Worm (Caenorhabditis elegans): ENCODE measurements around the gene cpg-19.
A peak's percentile ranks its signal among the peaks of the same experiment; 100 is the strongest.

The cpg-19 gene

ce11 chrX:16634708-16635107 lies 13.1 kb downstream of the cpg-19 start (continued):
- TF ChIP-seq mab-5 (tag; optimal IDR thresholded peaks at IDR 0.05) = peak; percentile 61
- TF ChIP-seq sma-9 (GFP tag; optimal IDR thresholded peaks at IDR 0.05) = peak; percentile 78
- no peak for TF ChIP-seq sma-9 (tag; optimal IDR thresholded peaks at IDR 0.05)
- peak; percentile 68 for TF ChIP-seq gmeb-1 (tag; optimal IDR thresholded peaks at IDR 0.05)
- peak; percentile 92 for TF ChIP-seq nhr-129 (tag; optimal IDR thresholded peaks at IDR 0.05)
- TF ChIP-seq Y55F3AM.14 (GFP tag; optimal IDR thresholded peaks at IDR 0.05) = peak; percentile 52
- no peak for TF ChIP-seq elt-3 (tag; optimal IDR thresholded peaks at IDR 0.05)
- peak; percentile 75 for TF ChIP-seq nhr-21 (tag; optimal IDR thresholded peaks at IDR 0.05)
- no peak for TF ChIP-seq unc-62 (GFP tag; optimal IDR thresholded peaks at IDR 0.05)
- TF ChIP-seq skn-1 (tag; optimal IDR thresholded peaks at IDR 0.05) = no peak
- no peak for TF ChIP-seq lin-39 (tag; optimal IDR thresholded peaks at IDR 0.05)
- no peak for TF ChIP-seq unc-39 (tag; optimal IDR thresholded peaks at IDR 0.05)
- no peak for TF ChIP-seq ceh-82 (tag; optimal IDR thresholded peaks at IDR 0.05)
- TF ChIP-seq mdl-1 (tag; optimal IDR thresholded peaks at IDR 0.05) = peak in 1 of 2 experiments; percentile 61
- TF ChIP-seq alr-1 (tag; optimal IDR thresholded peaks at IDR 0.05) = no peak
- peak; percentile 78 for TF ChIP-seq F13H6.1 (tag; optimal IDR thresholded peaks at IDR 0.05)
- no peak for TF ChIP-seq nhr-77 (tag; optimal IDR thresholded peaks at IDR 0.05)

ce11 chrX:16641678-16642077 lies 20.1 kb downstream of the cpg-19 start:
- TF ChIP-seq peb-1 (tag; optimal IDR thresholded peaks at IDR 0.05) (no peak), alr-1 (tag; optimal IDR thresholded peaks at IDR 0.05) (no peak), sma-3 (GFP tag; optimal IDR thresholded peaks at IDR 0.05) (no peak), ztf-4 (tag; optimal IDR thresholded peaks at IDR 0.05) (no peak), ceh-82 (tag; optimal IDR thresholded peaks at IDR 0.05) (no peak), elt-1 (tag; optimal IDR thresholded peaks at IDR 0.05) (no peak)

DNA sequence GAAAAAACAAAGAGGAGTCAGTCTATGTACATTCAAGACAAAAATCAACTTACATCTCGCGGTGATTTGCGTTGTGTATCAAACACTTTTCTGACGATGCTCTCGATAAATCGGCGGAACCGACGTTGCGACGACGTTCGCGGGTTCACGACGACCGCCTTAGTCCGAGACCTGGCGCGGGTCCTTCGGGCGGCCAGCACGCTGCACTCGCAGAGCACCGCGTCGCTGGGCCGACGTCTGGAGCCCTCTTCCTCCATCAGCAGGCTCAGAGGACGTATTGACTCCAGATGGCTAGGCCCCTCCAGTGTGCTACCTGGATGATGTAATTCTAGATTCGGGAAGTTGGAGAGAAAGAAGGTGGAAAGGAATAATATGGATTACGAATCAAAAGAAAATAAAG lies 21.6 kb downstream of the cpg-19 start:
- TF ChIP-seq nhr-23 (tag; optimal IDR thresholded peaks at IDR 0.05) = no peak
- no peak for TF ChIP-seq sma-3 (GFP tag; optimal IDR thresholded peaks at IDR 0.05)
- no peak for TF ChIP-seq lin-39 (tag; optimal IDR thresholded peaks at IDR 0.05)
- no peak for TF ChIP-seq ama-1 (optimal IDR thresholded peaks at IDR 0.05)
- TF ChIP-seq mbf-1 (tag; optimal IDR thresholded peaks at IDR 0.05) = no peak
- no peak for TF ChIP-seq unc-55 (GFP tag; optimal IDR thresholded peaks at IDR 0.05)
- no peak for TF ChIP-seq ZK546.5 (tag; optimal IDR thresholded peaks at IDR 0.05)
- TF ChIP-seq ztf-1 (GFP tag; conservative IDR thresholded peaks at IDR 0.05) = no peak
- TF ChIP-seq sma-9 (GFP tag; optimal IDR thresholded peaks at IDR 0.05) = no peak
- no peak for TF ChIP-seq sma-9 (tag; optimal IDR thresholded peaks at IDR 0.05)
- TF ChIP-seq zag-1 (tag; optimal IDR thresholded peaks at IDR 0.05) = no peak

DNA sequence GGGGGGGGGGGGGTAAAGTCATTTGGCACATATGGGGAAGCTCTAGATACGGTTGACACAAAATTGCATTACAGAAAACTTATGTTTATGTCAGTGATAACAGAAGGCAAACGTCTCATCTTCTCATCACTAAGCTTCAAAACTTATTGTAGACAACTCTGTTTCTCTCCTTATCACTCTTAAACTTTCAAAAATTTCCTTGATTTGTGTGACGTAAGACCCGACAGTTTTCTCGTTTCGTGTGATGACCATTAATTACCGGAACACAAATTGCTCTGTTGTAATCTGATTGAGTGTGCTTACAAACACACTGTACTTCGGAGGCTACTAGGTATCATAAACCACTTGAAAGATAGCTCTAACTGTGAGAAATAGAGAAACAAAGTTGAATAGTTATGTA lies 23.3 kb downstream of the cpg-19 start:
- TF ChIP-seq unc-55 (GFP tag; optimal IDR thresholded peaks at IDR 0.05) (no peak), nhr-129 (tag; optimal IDR thresholded peaks at IDR 0.05) (no peak), ama-1 (optimal IDR thresholded peaks at IDR 0.05) (no peak), gmeb-1 (tag; optimal IDR thresholded peaks at IDR 0.05) (no peak), nhr-10 (tag; optimal IDR thresholded peaks at IDR 0.05) (no peak), ztf-11 (tag; optimal IDR thresholded peaks at IDR 0.05) (no peak), fos-1 (tag; optimal IDR thresholded peaks at IDR 0.05) (peak; percentile 79), mab-5 (tag; optimal IDR thresholded peaks at IDR 0.05) (no peak), ceh-82 (tag; optimal IDR thresholded peaks at IDR 0.05) (no peak), nhr-12 (tag; optimal IDR thresholded peaks at IDR 0.05) (no peak), sma-9 (GFP tag; optimal IDR thresholded peaks at IDR 0.05) (peak; percentile 3), sma-9 (tag; optimal IDR thresholded peaks at IDR 0.05) (no peak)

- peak; percentile 97 for TF ChIP-seq blmp-1 (tag; optimal IDR thresholded peaks at IDR 0.05; ENCODE audit: insufficient read depth)
- no peak for TF ChIP-seq ztf-1 (GFP tag; conservative IDR thresholded peaks at IDR 0.05)
Observed at ce11 chrX:16647222-16647621, 25.6 kb downstream of the cpg-19 start.

DNA sequence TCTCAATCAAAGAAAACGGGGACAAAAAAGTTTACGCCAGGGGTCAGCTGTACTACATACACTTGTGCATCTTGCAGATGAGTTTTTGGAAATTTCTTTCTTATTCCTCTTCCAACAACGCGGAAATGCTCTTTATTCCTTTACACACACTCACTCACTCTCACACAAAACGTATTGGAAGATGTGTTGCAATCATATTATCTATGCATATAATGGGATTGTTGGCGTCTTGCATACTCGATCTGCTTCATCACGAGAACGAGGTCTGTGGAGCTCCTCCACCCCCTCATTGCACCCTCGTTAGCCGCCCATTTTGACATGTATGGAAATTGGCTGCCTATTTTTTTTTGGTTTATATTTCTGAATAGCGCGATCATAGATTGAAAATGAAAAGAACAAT lies 27.2 kb downstream of the cpg-19 start:
- no peak for TF ChIP-seq mab-5 (tag; optimal IDR thresholded peaks at IDR 0.05)
- peak; percentile 44 for TF ChIP-seq unc-55 (GFP tag; optimal IDR thresholded peaks at IDR 0.05)
- TF ChIP-seq ztf-11 (tag; optimal IDR thresholded peaks at IDR 0.05) = no peak
